Worm (Caenorhabditis elegans) whole organism, L4 larva: ENCODE data around the gene isy-1.

ENCODE experiments used
- F10B5.3 ChIP-seq: sonication (generic microtip); optimal IDR thresholded peaks from 2 replicates; lab custom pipeline; 2016; ENCODE audit warnings: mild to moderate bottlenecking, missing genetic modification characterization, missing compliant biosample characterization
- F26F4.8 ChIP-seq: fragments of 200-800 bp; sonication (Bioruptor generic); conservative IDR thresholded peaks from 2 replicates; pipeline ENCODE4 v1.3.6; 2022; ENCODE audit warnings: missing genetic modification characterization, missing compliant biosample characterization
- F37D6.2 ChIP-seq: sonication (generic microtip); optimal IDR thresholded peaks from 2 replicates; lab custom pipeline; 2016; ENCODE audit warnings: mild to moderate bottlenecking, missing genetic modification characterization, missing compliant biosample characterization
- F44E2.7 ChIP-seq: fragments of 200-800 bp; sonication (Bioruptor generic); IDR thresholded peaks from 2 replicates; pipeline ENCODE4 v2.1.2; 2022; ENCODE audit warnings: missing genetic modification characterization, missing compliant biosample characterization
- Y105C5A.15 ChIP-seq: fragments of 200-800 bp; sonication (Bioruptor generic); IDR thresholded peaks from 2 replicates; pipeline ENCODE4 v1.3.6; 2022; ENCODE audit warnings: missing genetic modification characterization, missing compliant biosample characterization
- ceh-28 ChIP-seq: fragments of 150-350 bp; optimal IDR thresholded peaks from 2 replicates; lab custom pipeline; 2014; ENCODE audit warnings: missing biosample characterization, missing genetic modification reagents, missing genetic modification characterization
- ces-1 ChIP-seq: fragments of 150-350 bp; sonication (generic microtip); optimal IDR thresholded peaks from 4 replicates; lab custom pipeline; 2014; ENCODE audit warnings: missing biosample characterization, missing genetic modification reagents, missing genetic modification characterization
- cey-2 ChIP-seq: sonication (generic microtip); optimal IDR thresholded peaks from 3 replicates; lab custom pipeline; 2017; ENCODE audit warnings: missing genetic modification characterization, mild to moderate bottlenecking, missing compliant biosample characterization, antibody characterized with exemption, borderline replicate concordance; ENCODE audit not compliant: insufficient read depth
- daf-16 ChIP-seq, 3 experiments: sonication (generic microtip); optimal IDR thresholded peaks; 2 replicates each; lab custom pipeline; 2016 to 2017; ENCODE audit warnings: missing genetic modification characterization in 3 of 3, missing genetic modification reagents in 3 of 3, mild to moderate bottlenecking in 2 of 3, missing compliant biosample characterization in 2 of 3, missing biosample characterization in 1 of 3, moderate library complexity in 1 of 3
- daf-19 ChIP-seq: fragments of 200-800 bp; sonication (Bioruptor generic); conservative IDR thresholded peaks from 2 replicates; pipeline ENCODE4 v1.3.6; 2022; ENCODE audit warnings: missing genetic modification characterization, missing compliant biosample characterization
- dmd-6 ChIP-seq: fragments of 200-800 bp; sonication (Bioruptor generic); IDR thresholded peaks from 2 replicates; pipeline ENCODE4 v1.3.6; 2022; ENCODE audit warnings: missing genetic modification reagents, missing genetic modification characterization, missing compliant biosample characterization
- duxl-1 ChIP-seq: sonication (generic microtip); optimal IDR thresholded peaks from 2 replicates; lab custom pipeline; 2016; ENCODE audit warnings: mild to moderate bottlenecking, missing genetic modification characterization, moderate library complexity, missing compliant biosample characterization; ENCODE audit not compliant: poor library complexity
- hlh-11 ChIP-seq: fragments of 200-800 bp; sonication (Bioruptor generic); optimal IDR thresholded peaks from 2 replicates; lab custom pipeline; 2018; ENCODE audit warnings: mild to moderate bottlenecking, missing genetic modification characterization, missing compliant biosample characterization
- hlh-30 ChIP-seq: sonication (generic microtip); optimal IDR thresholded peaks from 2 replicates; lab custom pipeline; 2017; ENCODE audit warnings: antibody characterized with exemption, mild to moderate bottlenecking, missing genetic modification characterization, missing compliant biosample characterization; ENCODE audit not compliant: insufficient read depth
- jun-1 ChIP-seq: fragments of 150-350 bp; optimal IDR thresholded peaks from 2 replicates; lab custom pipeline; 2014; ENCODE audit warnings: missing biosample characterization, missing genetic modification reagents, missing genetic modification characterization
- lim-7 ChIP-seq: fragments of 200-800 bp; sonication (Bioruptor generic); IDR thresholded peaks from 2 replicates; pipeline ENCODE4 v1.3.6; 2022; ENCODE audit warnings: missing genetic modification characterization, missing compliant biosample characterization
- lin-1 ChIP-seq: fragments of 200-800 bp; sonication (Bioruptor generic); IDR thresholded peaks from 2 replicates; pipeline ENCODE4 v1.3.6; 2022; ENCODE audit warnings: missing genetic modification reagents, missing genetic modification characterization, missing compliant biosample characterization
- lin-13 ChIP-seq: fragments of 150-350 bp; optimal IDR thresholded peaks from 2 replicates; lab custom pipeline; 2014; ENCODE audit warnings: missing biosample characterization, missing genetic modification reagents, missing genetic modification characterization
- lin-29 ChIP-seq: fragments of 200-800 bp; sonication (Bioruptor generic); IDR thresholded peaks from 2 replicates; pipeline ENCODE4 v1.3.6; 2022; ENCODE audit warnings: missing genetic modification reagents, missing genetic modification characterization, missing compliant biosample characterization
- lin-38 ChIP-seq: fragments of 200-800 bp; sonication (Bioruptor generic); IDR thresholded peaks from 2 replicates; pipeline ENCODE4 v1.3.6; 2022; ENCODE audit warnings: missing genetic modification reagents, missing genetic modification characterization, missing compliant biosample characterization
- lin-39 ChIP-seq: fragments of 150-350 bp; optimal IDR thresholded peaks from 2 replicates; lab custom pipeline; 2014; ENCODE audit warnings: missing biosample characterization, missing genetic modification reagents, missing genetic modification characterization
- madf-9 ChIP-seq: fragments of 200-800 bp; sonication (Bioruptor generic); conservative IDR thresholded peaks from 2 replicates; pipeline ENCODE4 v1.3.6; 2022; ENCODE audit warnings: missing genetic modification reagents, missing genetic modification characterization, missing compliant biosample characterization
- mdl-1 ChIP-seq, 2 experiments: fragments of 150-350 bp in 1 of 2; sonication (generic microtip) in 1 of 2; optimal IDR thresholded peaks; 2 replicates each; lab custom pipeline; 2014 to 2017; ENCODE audit warnings: missing biosample characterization in 2 of 2, missing genetic modification characterization in 2 of 2
- mdt-29 ChIP-seq: fragments of 200-800 bp; sonication (Bioruptor generic); IDR thresholded peaks from 2 replicates; pipeline ENCODE4 v1.3.6; 2022; ENCODE audit warnings: missing genetic modification reagents, missing genetic modification characterization, missing compliant biosample characterization
- mxl-3 ChIP-seq: fragments of 200-800 bp; sonication (Bioruptor generic); optimal IDR thresholded peaks from 2 replicates; lab custom pipeline; 2018; ENCODE audit warnings: mild to moderate bottlenecking, missing genetic modification characterization, missing compliant biosample characterization
- nhr-10 ChIP-seq: fragments of 150-350 bp; optimal IDR thresholded peaks from 2 replicates; lab custom pipeline; 2014; ENCODE audit warnings: missing biosample characterization, missing genetic modification characterization
- nhr-102 ChIP-seq: sonication (generic microtip); optimal IDR thresholded peaks from 2 replicates; lab custom pipeline; 2016; ENCODE audit warnings: mild to moderate bottlenecking, missing genetic modification characterization, moderate library complexity, missing compliant biosample characterization
- nhr-111 ChIP-seq: fragments of 200-800 bp; sonication (Bioruptor generic); optimal IDR thresholded peaks from 2 replicates; lab custom pipeline; 2018; ENCODE audit warnings: mild to moderate bottlenecking, missing genetic modification characterization, missing compliant biosample characterization
- nhr-237 ChIP-seq: sonication (generic microtip); optimal IDR thresholded peaks from 2 replicates; lab custom pipeline; 2017; ENCODE audit warnings: missing biosample characterization, missing genetic modification characterization
- nhr-28 ChIP-seq: fragments of 150-350 bp; optimal IDR thresholded peaks from 2 replicates; lab custom pipeline; 2014; ENCODE audit warnings: missing biosample characterization, missing genetic modification characterization
- nhr-41 ChIP-seq: fragments of 200-800 bp; sonication (Bioruptor generic); IDR thresholded peaks from 2 replicates; pipeline ENCODE4 v1.3.6; 2022; ENCODE audit warnings: missing genetic modification reagents, missing genetic modification characterization, missing compliant biosample characterization
- nhr-6 ChIP-seq: fragments of 150-350 bp; optimal IDR thresholded peaks from 2 replicates; lab custom pipeline; 2014; ENCODE audit warnings: missing biosample characterization, missing genetic modification characterization
- nhr-76 ChIP-seq: fragments of 150-350 bp; optimal IDR thresholded peaks from 2 replicates; lab custom pipeline; 2014; ENCODE audit warnings: missing biosample characterization, missing genetic modification characterization
- nhr-77 ChIP-seq: fragments of 150-350 bp; optimal IDR thresholded peaks from 2 replicates; lab custom pipeline; 2014; ENCODE audit warnings: missing biosample characterization, missing genetic modification characterization
- pha-4 ChIP-seq, 2 experiments: fragments of 150-350 bp in 1 of 2; fragments of 200-800 bp in 1 of 2; sonication (Bioruptor generic) in 1 of 2; IDR thresholded peaks in 1 of 2; optimal IDR thresholded peaks in 1 of 2; 2 replicates each; pipeline versions ENCODE4 v1.3.6 to Lab custom; 2014 to 2022; ENCODE audit warnings: missing genetic modification characterization in 2 of 2, missing genetic modification reagents in 2 of 2, missing biosample characterization in 1 of 2, missing compliant biosample characterization in 1 of 2
- saeg-2 ChIP-seq: fragments of 200-800 bp; sonication (Bioruptor generic); IDR thresholded peaks from 2 replicates; pipeline ENCODE4 v1.3.6; 2022; ENCODE audit warnings: missing genetic modification reagents, missing genetic modification characterization, missing compliant biosample characterization
- set-16 ChIP-seq: fragments of 200-800 bp; sonication (Bioruptor generic); IDR thresholded peaks from 2 replicates; pipeline ENCODE4 v1.3.6; 2022; ENCODE audit warnings: missing genetic modification reagents, missing genetic modification characterization, missing compliant biosample characterization
- snpc-1.2 ChIP-seq: fragments of 200-800 bp; sonication (Bioruptor generic); IDR thresholded peaks from 2 replicates; pipeline ENCODE4 v1.3.6; 2022; ENCODE audit warnings: missing genetic modification reagents, missing genetic modification characterization, missing compliant biosample characterization
- snpc-4 ChIP-seq: fragments of 150-350 bp; optimal IDR thresholded peaks from 2 replicates; lab custom pipeline; 2014; ENCODE audit warnings: missing biosample characterization, missing genetic modification characterization
- spr-3 ChIP-seq: fragments of 200-800 bp; sonication (Bioruptor generic); optimal IDR thresholded peaks from 2 replicates; lab custom pipeline; 2018; ENCODE audit warnings: mild to moderate bottlenecking, missing genetic modification characterization, missing compliant biosample characterization
- unc-130 ChIP-seq: sonication (generic microtip); optimal IDR thresholded peaks from 2 replicates; lab custom pipeline; 2016; ENCODE audit warnings: missing genetic modification reagents, missing genetic modification characterization, missing compliant biosample characterization
- unc-39 ChIP-seq: sonication (generic microtip); optimal IDR thresholded peaks from 2 replicates; lab custom pipeline; 2017; ENCODE audit warnings: missing biosample characterization, missing genetic modification characterization
- unc-62 ChIP-seq, 3 experiments: fragments of 150-350 bp in 1 of 3; sonication (generic microtip); optimal IDR thresholded peaks in 2 of 3; peaks in 1 of 3; 1 replicate in 1 of 3; 2 replicates in 2 of 3; lab custom pipeline; 2014 to 2017; ENCODE audit warnings: missing biosample characterization in 3 of 3, missing genetic modification characterization in 3 of 3, missing genetic modification reagents in 3 of 3, missing genotype in 1 of 3
- zag-1 ChIP-seq: fragments of 150-350 bp; optimal IDR thresholded peaks from 2 replicates; lab custom pipeline; 2014; ENCODE audit warnings: missing biosample characterization, missing genetic modification characterization
- zip-11 ChIP-seq: fragments of 200-800 bp; sonication (Bioruptor generic); IDR thresholded peaks from 2 replicates; pipeline ENCODE4 v1.3.6; 2022; ENCODE audit warnings: missing genetic modification characterization, missing compliant biosample characterization
- ztf-7 ChIP-seq: fragments of 150-350 bp; optimal IDR thresholded peaks from 2 replicates; lab custom pipeline; 2014; ENCODE audit warnings: missing biosample characterization, missing genetic modification characterization

isy-1 gene

ce11 chrV:11000650-11001049, at the start of gene isy-1 (continued):
- TF ChIP-seq spr-3 (GFP tag; lab: Kevin White, UChicago), result no peak

DNA sequence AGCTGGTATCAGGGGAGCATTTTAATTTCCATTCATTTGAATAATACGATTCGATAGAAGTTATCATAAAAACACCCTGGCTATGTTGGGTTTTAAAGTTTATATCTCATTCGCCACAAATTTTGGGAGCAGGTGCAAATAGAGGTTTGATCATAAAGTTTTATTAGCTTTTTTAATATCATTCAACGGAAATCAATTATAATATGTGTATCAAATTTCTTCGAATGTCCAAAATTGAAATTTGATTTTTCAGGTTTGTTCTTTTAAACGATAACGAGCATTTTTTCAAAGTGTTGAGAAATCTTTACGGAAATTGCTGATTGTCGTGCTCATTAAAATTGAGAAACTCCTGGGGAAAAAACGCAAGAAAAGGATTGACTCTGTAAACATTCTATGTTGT, 48.2 kb upstream of the isy-1 start, which contains the start of gene srh-74:
Gene srh-74, minus strand, starts transcription at position 101 of the 400 bp plus-strand sequence.
- TF ChIP-seq unc-130 (GFP tag; lab: Kevin White, UChicago), result no peak

DNA sequence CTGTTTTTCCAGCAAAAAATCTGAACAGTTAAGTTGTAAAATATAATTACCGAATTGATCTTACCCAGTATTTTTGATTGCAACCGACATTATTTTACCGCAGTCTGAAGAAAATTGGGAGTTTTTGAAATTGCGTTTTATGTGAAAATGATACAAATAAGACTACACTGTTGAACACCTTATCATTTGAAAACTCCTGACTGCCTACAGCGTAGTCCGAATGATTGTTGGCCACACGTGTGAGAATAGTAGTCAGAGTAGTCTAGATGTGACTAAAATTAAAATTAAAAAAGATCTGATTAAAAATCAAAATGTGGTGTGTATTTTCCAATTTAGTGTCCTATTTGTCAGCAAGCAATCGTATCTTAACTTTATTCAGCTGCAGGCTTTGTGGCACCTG, 46.2 kb upstream of the isy-1 start, which contains the start of gene dhs-18:
Gene dhs-18, minus strand, starts transcription at position 104 of the 400 bp plus-strand sequence.
- peak in 1 of 2 experiments; percentile 53 for TF ChIP-seq mdl-1 (tag; optimal IDR thresholded peaks at IDR 0.05; lab: Kevin White, UChicago)
- no peak for TF ChIP-seq nhr-237 (tag; lab: Kevin White, UChicago)
- TF ChIP-seq nhr-6 (tag; lab: Kevin White, UChicago), result no peak
- no peak for TF ChIP-seq duxl-1 (tag; lab: Kevin White, UChicago)
- TF ChIP-seq hlh-11 (tag; lab: Kevin White, UChicago), result peak; percentile 11
- TF ChIP-seq F37D6.2 (tag; lab: Kevin White, UChicago), result no peak
- TF ChIP-seq mxl-3 (GFP tag; lab: Kevin White, UChicago), result no peak
- TF ChIP-seq pha-4 (GFP tag; IDR thresholded peaks at IDR 0.05; lab: Robert Waterston, UW), result no peak
- no peak for TF ChIP-seq pha-4 (tag; optimal IDR thresholded peaks at IDR 0.05; lab: Kevin White, UChicago)
- TF ChIP-seq cey-2 (tag; lab: Kevin White, UChicago), result no peak
- TF ChIP-seq daf-19 (GFP tag; lab: Robert Waterston, UW), result no peak
- TF ChIP-seq nhr-102 (tag; lab: Kevin White, UChicago), result no peak
- TF ChIP-seq madf-9, result no peak
- TF ChIP-seq F44E2.7 (GFP tag; lab: Robert Waterston, UW), result no peak
- TF ChIP-seq lin-13 (GFP tag; lab: Kevin White, UChicago), result no peak
- TF ChIP-seq lim-7 (GFP tag; lab: Robert Waterston, UW), result no peak
- TF ChIP-seq daf-16 (GFP tag; optimal IDR thresholded peaks at IDR 0.05; lab: Kevin White, UChicago), result no peak
- no peak for TF ChIP-seq daf-16 (tag; optimal IDR thresholded peaks at IDR 0.05; lab: Kevin White, UChicago)
- no peak for TF ChIP-seq jun-1
- no peak for TF ChIP-seq lin-1 (GFP tag; lab: Robert Waterston, UW)
- no peak for TF ChIP-seq ceh-28 (tag; lab: Kevin White, UChicago)
- TF ChIP-seq snpc-1.2 (GFP tag; lab: Robert Waterston, UW), result no peak
- no peak for TF ChIP-seq nhr-76
- no peak for TF ChIP-seq ces-1 (GFP tag; lab: Kevin White, UChicago)
- TF ChIP-seq zip-11 (GFP tag; lab: Robert Waterston, UW), result no peak
- peak; percentile 23 for TF ChIP-seq hlh-30 (tag; lab: Kevin White, UChicago)
- no peak for TF ChIP-seq saeg-2
- no peak for TF ChIP-seq Y105C5A.15 (GFP tag; lab: Robert Waterston, UW)
- TF ChIP-seq nhr-10 (tag; lab: Kevin White, UChicago), result no peak
- TF ChIP-seq lin-29 (GFP tag; lab: Robert Waterston, UW), result no peak
- peak; percentile 46 for TF ChIP-seq dmd-6 (GFP tag; lab: Robert Waterston, UW)
- TF ChIP-seq ztf-7 (tag; lab: Kevin White, UChicago), result no peak
- no peak for TF ChIP-seq set-16
- no peak for TF ChIP-seq unc-39 (tag; lab: Kevin White, UChicago)
- no peak for TF ChIP-seq snpc-4 (tag; lab: Kevin White, UChicago)
- no peak for TF ChIP-seq lin-38 (GFP tag; lab: Robert Waterston, UW)
- peak in 1 of 2 experiments; percentile 66 for TF ChIP-seq unc-62 (GFP tag; optimal IDR thresholded peaks at IDR 0.05 in 1 of 2; lab: Kevin White, UChicago)
- no peak for TF ChIP-seq unc-62 (tag; optimal IDR thresholded peaks at IDR 0.05; lab: Kevin White, UChicago)
- no peak for TF ChIP-seq nhr-41 (GFP tag; lab: Robert Waterston, UW)
- no peak for TF ChIP-seq F26F4.8 (GFP tag; lab: Robert Waterston, UW)
- peak; percentile 67 for TF ChIP-seq nhr-77 (tag; lab: Kevin White, UChicago)
- TF ChIP-seq nhr-28 (tag; lab: Kevin White, UChicago), result peak; percentile 96
- TF ChIP-seq zag-1 (tag; lab: Kevin White, UChicago), result no peak
- TF ChIP-seq lin-39 (tag; lab: Kevin White, UChicago), result no peak
- no peak for TF ChIP-seq F10B5.3 (tag; lab: Kevin White, UChicago)
- no peak for TF ChIP-seq mdt-29 (GFP tag; lab: Robert Waterston, UW)
- no peak for TF ChIP-seq nhr-111
